Worm (Caenorhabditis elegans) whole organism, young adult: Measurements from ENCODE around the gene cpna-3.

Experiments used
- B0019.2 ChIP-seq: fragments of 200-800 bp; sonication (Bioruptor generic); conservative IDR thresholded peaks from 2 replicates; pipeline ENCODE4 v1.3.6; 2022; ENCODE audit warnings: missing genetic modification reagents, missing genetic modification characterization, missing compliant biosample characterization
- B0336.3 ChIP-seq: fragments of 200-800 bp; sonication (Bioruptor generic); IDR thresholded peaks from 2 replicates; pipeline ENCODE4 v1.3.6; 2022; ENCODE audit warnings: missing genetic modification characterization, missing compliant biosample characterization
- C17E4.6 ChIP-seq: fragments of 200-800 bp; sonication (Bioruptor generic); IDR thresholded peaks from 2 replicates; pipeline ENCODE4 v1.3.6; 2022; ENCODE audit warnings: missing genetic modification reagents, missing genetic modification characterization, missing compliant biosample characterization
- D2030.7 ChIP-seq: fragments of 200-800 bp; sonication (Bioruptor generic); IDR thresholded peaks from 2 replicates; pipeline ENCODE4 v1.3.6; 2022; ENCODE audit warnings: missing genetic modification reagents, missing genetic modification characterization, missing compliant biosample characterization
- F23B12.7 ChIP-seq: sonication (generic microtip); optimal IDR thresholded peaks from 2 replicates; lab custom pipeline; 2017; ENCODE audit warnings: missing genetic modification characterization, mild to moderate bottlenecking, missing compliant biosample characterization, antibody characterized with exemption, moderate library complexity; ENCODE audit not compliant: insufficient read depth
- F33H1.4 ChIP-seq: fragments of 200-800 bp; sonication (Bioruptor generic); IDR thresholded peaks from 2 replicates; pipeline ENCODE4 v1.3.6; 2022; ENCODE audit warnings: missing genetic modification reagents, missing genetic modification characterization, missing compliant biosample characterization
- F55B11.4 ChIP-seq: sonication (generic microtip); optimal IDR thresholded peaks from 2 replicates; lab custom pipeline; 2016; ENCODE audit warnings: missing compliant biosample characterization, missing genetic modification characterization, borderline replicate concordance; ENCODE audit not compliant: insufficient read depth
- T07F8.4 ChIP-seq: sonication (generic microtip); optimal IDR thresholded peaks from 2 replicates; lab custom pipeline; 2016; ENCODE audit warnings: mild to moderate bottlenecking, missing genetic modification characterization, moderate library complexity, missing compliant biosample characterization
- Y53G8AR.9 ChIP-seq: fragments of 200-800 bp; sonication (Bioruptor generic); conservative IDR thresholded peaks from 2 replicates; pipeline ENCODE4 v1.3.6; 2022; ENCODE audit warnings: missing genetic modification reagents, missing genetic modification characterization, missing compliant biosample characterization
- Y56A3A.18 ChIP-seq: fragments of 200-800 bp; sonication (Bioruptor generic); IDR thresholded peaks from 2 replicates; pipeline ENCODE4 v1.3.6; 2022; ENCODE audit warnings: missing genetic modification reagents, missing genetic modification characterization, missing compliant biosample characterization
- Y79H2A.3 ChIP-seq: fragments of 200-800 bp; sonication (Bioruptor generic); conservative IDR thresholded peaks from 2 replicates; pipeline ENCODE4 v1.3.6; 2022; ENCODE audit warnings: missing genetic modification reagents, missing genetic modification characterization, missing compliant biosample characterization
- Y95B8A.8 ChIP-seq: fragments of 200-800 bp; sonication (Bioruptor generic); IDR thresholded peaks from 2 replicates; pipeline ENCODE4 v1.3.6; 2022; ENCODE audit warnings: missing genetic modification reagents, missing genetic modification characterization, missing compliant biosample characterization
- ZK185.1 ChIP-seq: sonication (generic microtip); optimal IDR thresholded peaks from 2 replicates; lab custom pipeline; 2016; ENCODE audit warnings: mild to moderate bottlenecking, missing genetic modification characterization, missing compliant biosample characterization; ENCODE audit not compliant: poor library complexity, severe bottlenecking
- ama-1 ChIP-seq, 3 experiments: fragments of 150-350 bp in 1 of 3; sonication (generic microtip) in 2 of 3; optimal IDR thresholded peaks; 2 replicates each; lab custom pipeline; 2014 to 2018; ENCODE audit warnings: missing biosample characterization in 2 of 3, missing genetic modification characterization in 2 of 3, missing genetic modification reagents in 2 of 3
- aptf-2 ChIP-seq: fragments of 200-800 bp; sonication (Bioruptor generic); conservative IDR thresholded peaks from 2 replicates; pipeline ENCODE4 v1.3.6; 2022; ENCODE audit warnings: missing genetic modification reagents, missing genetic modification characterization, missing compliant biosample characterization
- attf-3 ChIP-seq: fragments of 200-800 bp; sonication (Bioruptor generic); conservative IDR thresholded peaks from 2 replicates; pipeline ENCODE4 v1.3.6; 2022; ENCODE audit warnings: missing genetic modification reagents, missing genetic modification characterization, missing compliant biosample characterization
- attf-6 ChIP-seq: fragments of 200-800 bp; sonication (Bioruptor generic); IDR thresholded peaks from 2 replicates; pipeline ENCODE4 v1.3.6; 2022; ENCODE audit warnings: missing genetic modification reagents, missing genetic modification characterization, missing compliant biosample characterization
- ceh-27 ChIP-seq: fragments of 200-800 bp; sonication (Bioruptor generic); optimal IDR thresholded peaks from 2 replicates; lab custom pipeline; 2018; ENCODE audit warnings: mild to moderate bottlenecking, missing genetic modification characterization, moderate library complexity, missing compliant biosample characterization
- ceh-58 ChIP-seq: fragments of 200-800 bp; sonication (Bioruptor generic); IDR thresholded peaks from 2 replicates; pipeline ENCODE4 v1.3.6; 2022; ENCODE audit warnings: missing genetic modification characterization, missing compliant biosample characterization
- efl-1 ChIP-seq: fragments of 150-350 bp; optimal IDR thresholded peaks from 2 replicates; lab custom pipeline; 2014; ENCODE audit warnings: missing biosample characterization, missing genetic modification reagents, missing genetic modification characterization
- egl-44 ChIP-seq: fragments of 200-800 bp; sonication (Bioruptor generic); IDR thresholded peaks from 2 replicates; pipeline ENCODE4 v1.3.6; 2022; ENCODE audit warnings: missing genetic modification reagents, missing genetic modification characterization, missing compliant biosample characterization
- him-1 ChIP-seq: sonication (generic microtip); optimal IDR thresholded peaks from 2 replicates; lab custom pipeline; 2016; ENCODE audit warnings: missing genotype, missing genetic modification reagents, missing genetic modification characterization, missing compliant biosample characterization
- hlh-12 ChIP-seq: sonication (generic microtip); optimal IDR thresholded peaks from 2 replicates; lab custom pipeline; 2016; ENCODE audit warnings: missing genetic modification characterization, missing compliant biosample characterization
- hmg-1.2 ChIP-seq: fragments of 200-800 bp; sonication (Bioruptor generic); IDR thresholded peaks from 2 replicates; pipeline ENCODE4 v1.3.6; 2022; ENCODE audit warnings: missing genetic modification reagents, missing genetic modification characterization, missing compliant biosample characterization
- hrde-1 ChIP-seq: sonication (generic microtip); optimal IDR thresholded peaks from 2 replicates; lab custom pipeline; 2016; ENCODE audit warnings: missing genetic modification characterization, mild to moderate bottlenecking, missing compliant biosample characterization, moderate library complexity, missing genotype, missing genetic modification reagents, borderline replicate concordance
- let-526 ChIP-seq: fragments of 200-800 bp; sonication (Bioruptor generic); IDR thresholded peaks from 2 replicates; pipeline ENCODE4 v1.3.6; 2022; ENCODE audit warnings: missing genetic modification reagents, missing genetic modification characterization, missing compliant biosample characterization
- lin-35 ChIP-seq, 3 experiments: fragments of 150-350 bp in 2 of 3; sonication (generic microtip) in 1 of 3; optimal IDR thresholded peaks; 2 replicates each; lab custom pipeline; 2014 to 2018; ENCODE audit warnings: missing biosample characterization in 3 of 3, missing genetic modification characterization in 3 of 3, missing genetic modification reagents in 3 of 3
- lin-54 ChIP-seq: fragments of 200-800 bp; sonication (Bioruptor generic); optimal IDR thresholded peaks from 2 replicates; lab custom pipeline; 2018; ENCODE audit warnings: mild to moderate bottlenecking, missing genetic modification characterization, missing compliant biosample characterization
- madf-10 ChIP-seq: sonication (generic microtip); optimal IDR thresholded peaks from 2 replicates; lab custom pipeline; 2016; ENCODE audit warnings: mild to moderate bottlenecking, missing genetic modification characterization, missing compliant biosample characterization
- madf-3 ChIP-seq: fragments of 200-800 bp; sonication (Bioruptor generic); IDR thresholded peaks from 2 replicates; pipeline ENCODE4 v1.3.6; 2022; ENCODE audit warnings: missing genetic modification reagents, missing genetic modification characterization, missing compliant biosample characterization
- mcd-1 ChIP-seq: fragments of 200-800 bp; sonication (Bioruptor generic); IDR thresholded peaks from 2 replicates; pipeline ENCODE4 v1.3.6; 2022; ENCODE audit warnings: missing genetic modification reagents, missing genetic modification characterization, missing compliant biosample characterization
- nfya-1 ChIP-seq: sonication (generic microtip); optimal IDR thresholded peaks from 2 replicates; lab custom pipeline; 2017; ENCODE audit warnings: antibody characterized with exemption, missing compliant biosample characterization, missing genetic modification characterization, borderline replicate concordance; ENCODE audit not compliant: insufficient read depth
- nfyb-1 ChIP-seq: fragments of 200-800 bp; sonication (Bioruptor generic); IDR thresholded peaks from 2 replicates; pipeline ENCODE4 v1.3.6; 2022; ENCODE audit warnings: missing genetic modification reagents, missing genetic modification characterization, missing compliant biosample characterization
- pbrm-1 ChIP-seq: fragments of 200-800 bp; sonication (Bioruptor generic); IDR thresholded peaks from 2 replicates; pipeline ENCODE4 v1.3.6; 2022; ENCODE audit warnings: missing genetic modification reagents, missing genetic modification characterization, missing compliant biosample characterization
- repo-1 ChIP-seq: sonication (generic microtip); optimal IDR thresholded peaks from 2 replicates; lab custom pipeline; 2017; ENCODE audit warnings: mild to moderate bottlenecking, missing genetic modification characterization, missing compliant biosample characterization
- sdz-38 ChIP-seq: sonication (generic microtip); optimal IDR thresholded peaks from 2 replicates; lab custom pipeline; 2016; ENCODE audit warnings: missing genotype, missing genetic modification characterization, missing compliant biosample characterization
- snpc-1.1 ChIP-seq: sonication (generic microtip); optimal IDR thresholded peaks from 2 replicates; lab custom pipeline; 2017; ENCODE audit warnings: missing genetic modification characterization, mild to moderate bottlenecking, missing compliant biosample characterization, antibody characterized with exemption, moderate library complexity, missing genotype, missing genetic modification reagents; ENCODE audit not compliant: insufficient read depth
- snpc-1.3 ChIP-seq: sonication (generic microtip); optimal IDR thresholded peaks from 2 replicates; lab custom pipeline; 2017; ENCODE audit warnings: missing genetic modification characterization, mild to moderate bottlenecking, missing compliant biosample characterization, antibody characterized with exemption, moderate library complexity, missing genotype, missing genetic modification reagents; ENCODE audit not compliant: insufficient read depth
- tbp1 ChIP-seq: fragments of 200-800 bp; sonication (Bioruptor generic); optimal IDR thresholded peaks from 2 replicates; lab custom pipeline; 2018; ENCODE audit warnings: mild to moderate bottlenecking, missing genetic modification characterization, missing compliant biosample characterization
- tbx-9 ChIP-seq: sonication (generic microtip); optimal IDR thresholded peaks from 2 replicates; lab custom pipeline; 2016; ENCODE audit warnings: borderline replicate concordance, missing genetic modification characterization, inconsistent platforms, missing compliant biosample characterization
- unc-130 ChIP-seq: sonication (generic microtip); optimal IDR thresholded peaks from 2 replicates; lab custom pipeline; 2016; ENCODE audit warnings: missing genetic modification reagents, missing genetic modification characterization, missing compliant biosample characterization
- unc-62 ChIP-seq: fragments of 150-350 bp; optimal IDR thresholded peaks from 2 replicates; lab custom pipeline; 2014; ENCODE audit warnings: missing biosample characterization, missing genetic modification reagents, missing genetic modification characterization
- xnd-1 ChIP-seq: sonication (generic microtip); optimal IDR thresholded peaks from 2 replicates; lab custom pipeline; 2016; ENCODE audit warnings: missing genotype, missing genetic modification reagents, missing genetic modification characterization, missing compliant biosample characterization
- zfh-2 ChIP-seq: fragments of 200-800 bp; sonication (Bioruptor generic); conservative IDR thresholded peaks from 2 replicates; pipeline ENCODE4 v1.3.6; 2022; ENCODE audit warnings: missing genetic modification reagents, missing genetic modification characterization, missing compliant biosample characterization
- ztf-18 ChIP-seq: sonication (generic microtip); optimal IDR thresholded peaks from 2 replicates; lab custom pipeline; 2016; ENCODE audit warnings: missing genotype, mild to moderate bottlenecking, missing genetic modification characterization, missing compliant biosample characterization

Gene cpna-3

DNA sequence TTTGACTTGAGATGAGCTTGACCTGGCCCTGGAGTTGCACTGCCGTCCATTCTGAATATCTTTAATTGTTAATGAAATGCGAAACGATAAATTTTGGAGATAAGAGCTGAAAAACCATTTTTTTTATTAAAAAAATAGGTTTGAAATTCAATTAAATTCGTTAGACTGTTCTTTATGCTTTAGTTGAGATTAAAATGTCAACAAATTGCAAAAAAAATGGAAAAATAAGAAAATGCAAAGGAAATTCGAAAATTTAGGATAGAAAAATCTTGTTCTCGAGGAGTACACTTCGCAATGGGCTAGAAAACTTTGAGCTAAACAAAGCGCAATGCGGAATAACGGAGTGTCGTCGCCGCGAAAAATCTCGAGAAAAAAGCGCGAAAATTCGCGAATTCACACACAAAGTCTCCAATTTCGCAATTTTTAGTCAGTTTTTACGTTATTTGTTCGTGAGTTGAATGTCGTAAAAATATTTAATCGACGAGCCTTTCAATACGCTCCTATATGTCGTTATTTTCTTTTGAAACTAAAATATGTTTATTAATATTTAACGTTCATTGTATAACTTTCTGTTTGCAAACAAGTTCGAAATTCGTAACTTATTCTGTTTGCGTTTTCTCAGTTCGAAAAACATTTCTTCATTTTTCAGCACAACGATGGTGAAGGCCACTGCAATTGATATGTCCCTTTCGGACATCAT, 50.3 kb downstream of the cpna-3 start, which contains the start of the genes rpb-12 and aly-2 (continued):
- peak; percentile 50 for TF ChIP-seq snpc-1.3 (tag; lab: Kevin White, UChicago)
- peak; percentile 66 for TF ChIP-seq mcd-1 (GFP tag; lab: Robert Waterston, UW)
- peak; percentile 75 for TF ChIP-seq him-1 (tag; lab: Kevin White, UChicago)
- no peak for TF ChIP-seq nfyb-1 (GFP tag; lab: Robert Waterston, UW)
- TF ChIP-seq C17E4.6 (GFP tag; lab: Robert Waterston, UW): peak; percentile 50; the same call in 1 of the 2 replicates
- no peak for TF ChIP-seq T07F8.4
- peak; percentile 88 for TF ChIP-seq xnd-1
- 0 out of 2 replicates have a peak, but pooled peaks have one; percentile 39 for TF ChIP-seq Y53G8AR.9 (GFP tag; lab: Robert Waterston, UW)
- no peak for TF ChIP-seq ama-1 (optimal IDR thresholded peaks at IDR 0.05; lab: Kevin White, UChicago)
- no peak for TF ChIP-seq ama-1 (GFP tag; optimal IDR thresholded peaks at IDR 0.05; lab: Kevin White, UChicago)
- TF ChIP-seq repo-1 (tag; lab: Kevin White, UChicago): no peak
- TF ChIP-seq nfya-1: no peak
- TF ChIP-seq attf-6 (GFP tag; lab: Robert Waterston, UW): peak; percentile 83
- peak; percentile 91 for TF ChIP-seq D2030.7
- 0 out of 2 replicates have a peak, but pooled peaks have one; percentile 24 for TF ChIP-seq madf-3 (GFP tag; lab: Robert Waterston, UW)
- TF ChIP-seq madf-10 (tag; lab: Kevin White, UChicago): no peak
- peak; percentile 59 for TF ChIP-seq hmg-1.2
- TF ChIP-seq egl-44 (GFP tag; lab: Robert Waterston, UW): no peak
- TF ChIP-seq hrde-1 (tag; lab: Kevin White, UChicago): no peak
- TF ChIP-seq F23B12.7: peak; percentile 64
- no peak for TF ChIP-seq ZK185.1 (tag; lab: Kevin White, UChicago)
- TF ChIP-seq tbx-9: no peak
- no peak for TF ChIP-seq let-526 (GFP tag; lab: Robert Waterston, UW)
- TF ChIP-seq B0336.3 (GFP tag; lab: Robert Waterston, UW): peak; percentile 74
- TF ChIP-seq lin-54 (GFP tag; lab: Kevin White, UChicago): peak; percentile 81
- TF ChIP-seq unc-62 (GFP tag; lab: Kevin White, UChicago): no peak
- peak; percentile 55; the same call in 1 of the 2 replicates for TF ChIP-seq Y95B8A.8
- TF ChIP-seq Y56A3A.18 (GFP tag; lab: Robert Waterston, UW): no peak
- TF ChIP-seq attf-3: peak; percentile 100
- peak; percentile 78 for TF ChIP-seq B0019.2 (GFP tag; lab: Robert Waterston, UW)
- TF ChIP-seq lin-35 (GFP tag; optimal IDR thresholded peaks at IDR 0.05; lab: Kevin White, UChicago): peak in 1 of 3 experiments; percentile 66
- no peak for TF ChIP-seq F55B11.4 (tag; lab: Kevin White, UChicago)
- TF ChIP-seq unc-130: peak; percentile 65
- peak; percentile 75 for TF ChIP-seq pbrm-1
- peak; percentile 78 for TF ChIP-seq F33H1.4 (GFP tag; lab: Robert Waterston, UW)
- no peak for TF ChIP-seq ceh-58 (GFP tag; lab: Robert Waterston, UW)
- TF ChIP-seq tbp1: peak; percentile 58
- no peak for TF ChIP-seq aptf-2 (GFP tag; lab: Robert Waterston, UW)
- TF ChIP-seq ztf-18 (tag; lab: Kevin White, UChicago): no peak
- TF ChIP-seq efl-1 (GFP tag; lab: Kevin White, UChicago): peak; percentile 95
- 0 out of 2 replicates have a peak, but pooled peaks have one; percentile 23 for TF ChIP-seq Y79H2A.3
- TF ChIP-seq zfh-2 (GFP tag; lab: Robert Waterston, UW): no peak
- TF ChIP-seq snpc-1.1 (tag; lab: Kevin White, UChicago): peak; percentile 59
- TF ChIP-seq ceh-27 (GFP tag; lab: Kevin White, UChicago): peak; percentile 23
- no peak for TF ChIP-seq hlh-12 (tag; lab: Kevin White, UChicago)
- no peak for TF ChIP-seq sdz-38
